Worm (Caenorhabditis elegans) whole organism, L1 larva: ENCODE data around the gene srp-8.

Source experiments
- C16A3.4 ChIP-seq: fragments of 150-350 bp; optimal IDR thresholded peaks from 2 replicates; lab custom pipeline; 2014; ENCODE audit warnings: missing biosample characterization, missing genetic modification characterization
- C34B4.2 ChIP-seq: sonication (generic microtip); optimal IDR thresholded peaks from 2 replicates; lab custom pipeline; 2017; ENCODE audit warnings: mild to moderate bottlenecking, missing genetic modification characterization, missing compliant biosample characterization
- F16B12.6 ChIP-seq: fragments of 150-350 bp; optimal IDR thresholded peaks from 2 replicates; lab custom pipeline; 2014; ENCODE audit warnings: missing biosample characterization, missing genetic modification characterization
- Y116A8C.19 ChIP-seq: sonication (generic microtip); optimal IDR thresholded peaks from 2 replicates; lab custom pipeline; 2016; ENCODE audit warnings: missing compliant biosample characterization, missing genetic modification characterization, borderline replicate concordance
- aha-1 ChIP-seq: fragments of 150-350 bp; optimal IDR thresholded peaks from 2 replicates; lab custom pipeline; 2014; ENCODE audit warnings: missing biosample characterization, missing genetic modification characterization
- aly-2 ChIP-seq: fragments of 150-350 bp; optimal IDR thresholded peaks from 2 replicates; lab custom pipeline; 2014; ENCODE audit warnings: missing biosample characterization, missing genetic modification characterization
- blmp-1 ChIP-seq: fragments of 150-350 bp; optimal IDR thresholded peaks from 2 replicates; lab custom pipeline; 2014; ENCODE audit warnings: missing biosample characterization, missing genetic modification characterization
- ceh-63 ChIP-seq: fragments of 200-800 bp; sonication (Bioruptor generic); optimal IDR thresholded peaks from 2 replicates; lab custom pipeline; 2018; ENCODE audit warnings: mild to moderate bottlenecking, missing genetic modification characterization, missing compliant biosample characterization
- ceh-88 ChIP-seq: fragments of 200-800 bp; sonication (Bioruptor generic); IDR thresholded peaks from 2 replicates; pipeline ENCODE4 v1.3.6; 2022; ENCODE audit warnings: missing genetic modification characterization, missing compliant biosample characterization
- efl-1 ChIP-seq, 4 experiments: fragments of 150-350 bp; optimal IDR thresholded peaks in 3 of 4; peaks in 1 of 4; 1 replicate in 1 of 4; 2 replicates in 3 of 4; lab custom pipeline; 2014; ENCODE audit warnings: missing biosample characterization in 2 of 4, missing genetic modification characterization in 2 of 4, missing genetic modification reagents in 2 of 4
- efl-3 ChIP-seq: fragments of 200-800 bp; sonication (Bioruptor generic); optimal IDR thresholded peaks from 2 replicates; lab custom pipeline; 2018; ENCODE audit warnings: mild to moderate bottlenecking, missing genetic modification characterization, missing compliant biosample characterization
- egl-13 ChIP-seq: sonication (generic microtip); optimal IDR thresholded peaks from 2 replicates; lab custom pipeline; 2016; ENCODE audit warnings: missing genotype, missing genetic modification reagents, missing genetic modification characterization, missing compliant biosample characterization
- egl-27 ChIP-seq, 2 experiments: fragments of 150-350 bp in 1 of 2; sonication (generic microtip); optimal IDR thresholded peaks; 3 replicates each; lab custom pipeline; 2017 to 2018; ENCODE audit warnings: missing biosample characterization in 2 of 2, missing genetic modification characterization in 2 of 2, missing genetic modification reagents in 2 of 2
- elt-2 ChIP-seq: sonication (generic microtip); optimal IDR thresholded peaks from 2 replicates; lab custom pipeline; 2016; ENCODE audit warnings: missing genetic modification characterization, mild to moderate bottlenecking, inconsistent platforms, missing compliant biosample characterization, missing genetic modification reagents
- elt-3 ChIP-seq, 6 experiments: fragments of 150-350 bp in 1 of 6; sonication (generic microtip); optimal IDR thresholded peaks; 2 replicates each; lab custom pipeline; 2017 to 2018; ENCODE audit warnings: missing biosample characterization in 6 of 6, missing genetic modification characterization in 6 of 6, inconsistent platforms in 1 of 6
- ets-5 ChIP-seq: fragments of 200-800 bp; sonication (Bioruptor generic); IDR thresholded peaks from 2 replicates; pipeline ENCODE4 v1.3.6; 2022; ENCODE audit warnings: missing genetic modification characterization, missing compliant biosample characterization
- fkh-10 ChIP-seq: sonication (generic microtip); optimal IDR thresholded peaks from 2 replicates; lab custom pipeline; 2017; ENCODE audit warnings: missing biosample characterization, missing genetic modification reagents, missing genetic modification characterization
- fkh-8 ChIP-seq: sonication (generic microtip); optimal IDR thresholded peaks from 2 replicates; lab custom pipeline; 2016; ENCODE audit warnings: mild to moderate bottlenecking, missing genetic modification characterization, missing compliant biosample characterization
- hlh-17 ChIP-seq: fragments of 200-800 bp; sonication (Bioruptor generic); optimal IDR thresholded peaks from 2 replicates; lab custom pipeline; 2018; ENCODE audit warnings: missing genetic modification characterization, mild to moderate bottlenecking, missing compliant biosample characterization, moderate library complexity, borderline replicate concordance
- hlh-4 ChIP-seq: sonication (generic microtip); optimal IDR thresholded peaks from 2 replicates; lab custom pipeline; 2016; ENCODE audit warnings: mild to moderate bottlenecking, missing genetic modification characterization, missing compliant biosample characterization
- hpl-2 ChIP-seq: fragments of 150-350 bp; optimal IDR thresholded peaks from 2 replicates; lab custom pipeline; 2014; ENCODE audit warnings: missing biosample characterization, missing genetic modification reagents, missing genetic modification characterization
- irx-1 ChIP-seq: sonication (generic microtip); optimal IDR thresholded peaks from 2 replicates; lab custom pipeline; 2016; ENCODE audit warnings: missing genetic modification characterization, missing compliant biosample characterization
- isw-1 ChIP-seq: fragments of 200-800 bp; sonication (Bioruptor generic); IDR thresholded peaks from 2 replicates; pipeline ENCODE4 v1.3.6; 2022; ENCODE audit warnings: missing genetic modification characterization, missing compliant biosample characterization
- jun-1 ChIP-seq: fragments of 150-350 bp; optimal IDR thresholded peaks from 2 replicates; lab custom pipeline; 2014; ENCODE audit warnings: missing biosample characterization, missing genetic modification reagents, missing genetic modification characterization
- lin-13 ChIP-seq: fragments of 150-350 bp; optimal IDR thresholded peaks from 2 replicates; lab custom pipeline; 2014; ENCODE audit warnings: missing biosample characterization, missing genetic modification reagents, missing genetic modification characterization
- lin-15B ChIP-seq: fragments of 150-350 bp; sonication (generic microtip); optimal IDR thresholded peaks from 3 replicates; lab custom pipeline; 2014; ENCODE audit warnings: missing biosample characterization, missing genetic modification characterization
- lin-35 ChIP-seq, 2 experiments: fragments of 150-350 bp; optimal IDR thresholded peaks; 2 replicates each; lab custom pipeline; 2014; ENCODE audit warnings: missing biosample characterization in 2 of 2, missing genetic modification characterization in 2 of 2, missing genetic modification reagents in 2 of 2
- lin-39 ChIP-seq: fragments of 150-350 bp; optimal IDR thresholded peaks from 2 replicates; lab custom pipeline; 2014; ENCODE audit warnings: missing biosample characterization, missing genetic modification reagents, missing genetic modification characterization
- lir-3 ChIP-seq: sonication (generic microtip); optimal IDR thresholded peaks from 2 replicates; lab custom pipeline; 2016; ENCODE audit warnings: mild to moderate bottlenecking, missing genetic modification characterization, moderate library complexity, missing compliant biosample characterization; ENCODE audit not compliant: poor library complexity
- mab-9 ChIP-seq: fragments of 200-800 bp; sonication (Bioruptor generic); IDR thresholded peaks from 2 replicates; pipeline ENCODE4 v1.3.6; 2022; ENCODE audit warnings: missing genetic modification reagents, missing genetic modification characterization, missing compliant biosample characterization
- mdl-1 ChIP-seq, 2 experiments: fragments of 150-350 bp; optimal IDR thresholded peaks; 2 replicates each; lab custom pipeline; 2014 to 2017; ENCODE audit warnings: missing biosample characterization in 2 of 2, missing genetic modification characterization in 2 of 2, inconsistent platforms in 1 of 2
- mef-2 ChIP-seq: fragments of 150-350 bp; optimal IDR thresholded peaks from 2 replicates; lab custom pipeline; 2014; ENCODE audit warnings: missing biosample characterization, missing genetic modification characterization
- nhr-11 ChIP-seq: fragments of 150-350 bp; optimal IDR thresholded peaks from 2 replicates; lab custom pipeline; 2014; ENCODE audit warnings: missing biosample characterization, missing genetic modification characterization
- nhr-20 ChIP-seq: sonication (generic microtip); optimal IDR thresholded peaks from 2 replicates; lab custom pipeline; 2016; ENCODE audit warnings: mild to moderate bottlenecking, missing genetic modification characterization, missing compliant biosample characterization
- nhr-47 ChIP-seq: sonication (generic microtip); optimal IDR thresholded peaks from 2 replicates; lab custom pipeline; 2016; ENCODE audit warnings: mild to moderate bottlenecking, missing genetic modification characterization, moderate library complexity, missing compliant biosample characterization
- nhr-90 ChIP-seq: sonication (generic microtip); optimal IDR thresholded peaks from 2 replicates; lab custom pipeline; 2016; ENCODE audit warnings: mild to moderate bottlenecking, missing genetic modification characterization, missing compliant biosample characterization; ENCODE audit not compliant: poor library complexity
- pax-3 ChIP-seq: fragments of 200-800 bp; sonication (Bioruptor generic); optimal IDR thresholded peaks from 2 replicates; lab custom pipeline; 2018; ENCODE audit warnings: mild to moderate bottlenecking, missing genetic modification characterization, moderate library complexity, missing compliant biosample characterization
- rnt-1 ChIP-seq: sonication (generic microtip); optimal IDR thresholded peaks from 2 replicates; lab custom pipeline; 2016; ENCODE audit warnings: mild to moderate bottlenecking, missing genetic modification characterization, moderate library complexity, missing compliant biosample characterization
- snu-23 ChIP-seq: sonication (generic microtip); optimal IDR thresholded peaks from 2 replicates; lab custom pipeline; 2016; ENCODE audit warnings: missing genetic modification characterization, missing compliant biosample characterization
- sox-4 ChIP-seq: sonication (generic microtip); optimal IDR thresholded peaks from 2 replicates; lab custom pipeline; 2016; ENCODE audit warnings: missing genetic modification characterization, missing compliant biosample characterization
- sptf-1 ChIP-seq: fragments of 150-350 bp; optimal IDR thresholded peaks from 2 replicates; lab custom pipeline; 2014; ENCODE audit warnings: missing biosample characterization, missing genetic modification characterization
- sup-37 ChIP-seq: fragments of 200-800 bp; sonication (Bioruptor generic); optimal IDR thresholded peaks from 2 replicates; lab custom pipeline; 2018; ENCODE audit warnings: mild to moderate bottlenecking, missing genetic modification characterization, missing compliant biosample characterization
- tbx-2 ChIP-seq: sonication (generic microtip); optimal IDR thresholded peaks from 2 replicates; lab custom pipeline; 2016; ENCODE audit warnings: missing genetic modification characterization, missing compliant biosample characterization
- tlp-1 ChIP-seq: fragments of 150-350 bp; optimal IDR thresholded peaks from 2 replicates; lab custom pipeline; 2014; ENCODE audit warnings: missing biosample characterization, missing genetic modification characterization
- unc-130 ChIP-seq: fragments of 150-350 bp; optimal IDR thresholded peaks from 2 replicates; lab custom pipeline; 2017; ENCODE audit warnings: missing biosample characterization, missing genetic modification characterization, inconsistent platforms
- unc-86 ChIP-seq: sonication (generic microtip); optimal IDR thresholded peaks from 2 replicates; lab custom pipeline; 2016; ENCODE audit warnings: missing genetic modification characterization, missing compliant biosample characterization
- unc-98 ChIP-seq: fragments of 200-800 bp; sonication (Bioruptor generic); IDR thresholded peaks from 2 replicates; pipeline ENCODE4 v1.3.6; 2022; ENCODE audit warnings: missing genetic modification characterization, missing compliant biosample characterization
- vab-15 ChIP-seq: sonication (generic microtip); optimal IDR thresholded peaks from 2 replicates; lab custom pipeline; 2017; ENCODE audit warnings: missing genotype, mild to moderate bottlenecking, missing genetic modification characterization, missing compliant biosample characterization
- zag-1 ChIP-seq: fragments of 150-350 bp; optimal IDR thresholded peaks from 2 replicates; lab custom pipeline; 2014; ENCODE audit warnings: missing biosample characterization, missing genetic modification characterization
- zip-4 ChIP-seq: fragments of 200-800 bp; sonication (Bioruptor generic); optimal IDR thresholded peaks from 2 replicates; lab custom pipeline; 2018; ENCODE audit warnings: mild to moderate bottlenecking, missing genetic modification characterization, moderate library complexity, missing compliant biosample characterization
- ztf-4 ChIP-seq: fragments of 150-350 bp; optimal IDR thresholded peaks from 2 replicates; lab custom pipeline; 2014; ENCODE audit warnings: missing biosample characterization, missing genetic modification characterization

srp-8 gene

DNA sequence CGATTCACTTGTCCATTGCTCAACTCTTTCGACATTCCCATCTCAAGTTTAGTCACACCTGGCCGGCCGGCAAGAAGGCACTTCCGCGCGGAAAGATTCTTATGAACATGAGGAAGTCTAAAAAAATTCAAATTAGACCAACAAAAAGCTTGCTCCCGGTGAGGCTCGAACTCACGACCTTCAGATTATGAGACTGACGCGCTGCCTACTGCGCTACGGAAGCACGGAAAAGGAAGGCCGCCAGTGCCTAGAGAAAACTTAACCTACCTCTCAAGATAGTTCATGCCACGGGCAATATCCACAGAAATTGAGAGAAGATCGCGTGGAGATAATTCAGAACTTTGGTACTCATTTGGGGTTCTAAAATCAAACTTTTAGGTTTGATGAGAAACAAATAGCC, 46.6 kb downstream of the srp-8 start (continued):
- no peak for TF ChIP-seq blmp-1 (tag; lab: Kevin White, UChicago)
- TF ChIP-seq pax-3 = no peak

- no peak for TF ChIP-seq fkh-8 (tag; lab: Kevin White, UChicago)
- TF ChIP-seq zag-1 = no peak
- no peak for TF ChIP-seq mab-9 (GFP tag; lab: Robert Waterston, UW)
- TF ChIP-seq efl-1 (optimal IDR thresholded peaks at IDR 0.05; lab: Kevin White, UChicago) = peak; percentile 29 to 32
- TF ChIP-seq efl-1 (GFP tag; optimal IDR thresholded peaks at IDR 0.05 in 1 of 2; lab: Kevin White, UChicago) = peak; percentile 19 to 71
- no peak for TF ChIP-seq ceh-63 (GFP tag; lab: Kevin White, UChicago)
- peak; percentile 46 for TF ChIP-seq C16A3.4 (tag; lab: Kevin White, UChicago)
- peak in 3 of 6 experiments; percentile 0 to 42 (median 20) for TF ChIP-seq elt-3 (tag; optimal IDR thresholded peaks at IDR 0.05; lab: Kevin White, UChicago)
- peak; percentile 44 for TF ChIP-seq nhr-90 (tag; lab: Kevin White, UChicago)
- TF ChIP-seq aly-2 (tag; lab: Kevin White, UChicago) = no peak
- TF ChIP-seq vab-15 (tag; lab: Kevin White, UChicago) = no peak
- no peak for TF ChIP-seq tlp-1 (tag; lab: Kevin White, UChicago)
- no peak for TF ChIP-seq lin-39
- no peak for TF ChIP-seq elt-2 (tag; lab: Kevin White, UChicago)
- peak; percentile 24 for TF ChIP-seq nhr-47
- TF ChIP-seq mdl-1 (tag; optimal IDR thresholded peaks at IDR 0.05; lab: Kevin White, UChicago) = no peak
- TF ChIP-seq hlh-17 (GFP tag; lab: Kevin White, UChicago) = no peak
- no peak for TF ChIP-seq lin-15B (tag; lab: Kevin White, UChicago)
- no peak for TF ChIP-seq ets-5
- TF ChIP-seq efl-3 (GFP tag; lab: Kevin White, UChicago) = no peak
- TF ChIP-seq lin-35 (GFP tag; optimal IDR thresholded peaks at IDR 0.05; lab: Kevin White, UChicago) = peak; percentile 16 to 77
- peak; percentile 63 for TF ChIP-seq snu-23 (GFP tag; lab: Kevin White, UChicago)
- TF ChIP-seq C34B4.2 (tag; lab: Kevin White, UChicago) = no peak
- TF ChIP-seq nhr-11 (tag; lab: Kevin White, UChicago) = no peak
- TF ChIP-seq fkh-10 (GFP tag; lab: Kevin White, UChicago) = no peak
- TF ChIP-seq ceh-88 (GFP tag; lab: Robert Waterston, UW) = no peak
- no peak for TF ChIP-seq isw-1 (GFP tag; lab: Robert Waterston, UW)
- TF ChIP-seq unc-98 (GFP tag; lab: Robert Waterston, UW) = no peak
- no peak for TF ChIP-seq egl-27 (tag; optimal IDR thresholded peaks at IDR 0.05; lab: Kevin White, UChicago)
- no peak for TF ChIP-seq egl-13 (tag; lab: Kevin White, UChicago)
- no peak for TF ChIP-seq jun-1 (tag; lab: Kevin White, UChicago)
- TF ChIP-seq ztf-4 (tag; lab: Kevin White, UChicago) = no peak
- no peak for TF ChIP-seq irx-1
- TF ChIP-seq aha-1 (tag; lab: Kevin White, UChicago) = no peak
- no peak for TF ChIP-seq zip-4
- no peak for TF ChIP-seq sptf-1 (tag; lab: Kevin White, UChicago)
- no peak for TF ChIP-seq unc-86 (tag; lab: Kevin White, UChicago)
- peak; percentile 48 for TF ChIP-seq nhr-20 (tag; lab: Kevin White, UChicago)
- TF ChIP-seq hpl-2 (GFP tag; lab: Kevin White, UChicago) = no peak
- TF ChIP-seq lir-3 = no peak
- no peak for TF ChIP-seq F16B12.6
- TF ChIP-seq sox-4 (tag; lab: Kevin White, UChicago) = no peak
- TF ChIP-seq Y116A8C.19 (tag; lab: Kevin White, UChicago) = no peak
- no peak for TF ChIP-seq unc-130 (tag; lab: Kevin White, UChicago)
- TF ChIP-seq tbx-2 = no peak
- TF ChIP-seq rnt-1 (tag; lab: Kevin White, UChicago) = no peak
- no peak for TF ChIP-seq mef-2 (tag; lab: Kevin White, UChicago)
- TF ChIP-seq lin-13 (GFP tag; lab: Kevin White, UChicago) = peak; percentile 21
- TF ChIP-seq hlh-4 (tag; lab: Kevin White, UChicago) = no peak
- TF ChIP-seq sup-37 = no peak
- no peak for TF ChIP-seq pax-3
These were observed 51.8 kb downstream of the srp-8 start for ce11 chrV:8235331-8235730.
